Fruit fly (Drosophila melanogaster) whole organism, embryonic: ENCODE data around the gene Adck5.

ENCODE experiments used
- Antp ChIP-seq: fragments of 200-800 bp; sonication (Bioruptor generic); optimal IDR thresholded peaks from 3 replicates; lab custom pipeline; 2016; ENCODE audit warnings: missing biosample characterization, missing genetic modification characterization
- Atf6 ChIP-seq: fragments of 200-800 bp; sonication (Bioruptor generic); IDR thresholded peaks from 2 replicates; pipeline ENCODE4 v1.3.6; 2022; ENCODE audit warnings: missing biosample characterization, missing genetic modification characterization
- Blimp-1 ChIP-seq: fragments of 200-800 bp; sonication (Bioruptor generic); optimal IDR thresholded peaks from 3 replicates; lab custom pipeline; 2018; ENCODE audit warnings: missing biosample characterization, missing genetic modification characterization, mild to moderate bottlenecking, moderate library complexity, missing genetic modification reagents
- CG11504 ChIP-seq: fragments of 200-800 bp; sonication (Bioruptor generic); optimal IDR thresholded peaks from 3 replicates; lab custom pipeline; 2019; ENCODE audit warnings: missing biosample characterization, mild to moderate bottlenecking, missing genetic modification characterization, moderate library complexity
- CG12391 ChIP-seq: fragments of 200-800 bp; sonication (Bioruptor generic); optimal IDR thresholded peaks from 3 replicates; lab custom pipeline; 2018; ENCODE audit warnings: missing biosample characterization, mild to moderate bottlenecking, missing genetic modification characterization, moderate library complexity
- CG14710 ChIP-seq: fragments of 200-800 bp; sonication (Bioruptor generic); optimal IDR thresholded peaks from 3 replicates; lab custom pipeline; 2019; ENCODE audit warnings: missing biosample characterization, mild to moderate bottlenecking, missing genetic modification characterization, moderate library complexity
- CG14965 ChIP-seq: fragments of 200-800 bp; sonication (Bioruptor generic); optimal IDR thresholded peaks from 2 replicates; lab custom pipeline; 2016; ENCODE audit warnings: missing biosample characterization, missing genetic modification characterization, borderline replicate concordance
- CG15269 ChIP-seq: fragments of 200-800 bp; sonication (Bioruptor generic); optimal IDR thresholded peaks from 2 replicates; lab custom pipeline; 2018; ENCODE audit warnings: missing biosample characterization, mild to moderate bottlenecking, missing genetic modification characterization, moderate library complexity
- CG17361 ChIP-seq: fragments of 200-800 bp; sonication (Bioruptor generic); IDR thresholded peaks from 3 replicates; pipeline ENCODE4 v1.3.6; 2022; ENCODE audit warnings: missing biosample characterization, missing genetic modification characterization
- CG17568 ChIP-seq: fragments of 200-800 bp; sonication (Bioruptor generic); optimal IDR thresholded peaks from 2 replicates; lab custom pipeline; 2018; ENCODE audit warnings: missing biosample characterization, mild to moderate bottlenecking, missing genetic modification characterization, moderate library complexity
- CG1832 ChIP-seq: fragments of 200-800 bp; sonication (Bioruptor generic); optimal IDR thresholded peaks from 2 replicates; lab custom pipeline; 2017; ENCODE audit warnings: missing biosample characterization, mild to moderate bottlenecking, missing genetic modification characterization, inconsistent platforms
- CG30403 ChIP-seq: fragments of 200-800 bp; sonication (Bioruptor generic); optimal IDR thresholded peaks from 3 replicates; lab custom pipeline; 2016; ENCODE audit warnings: missing biosample characterization, missing genetic modification characterization
- CG3838 ChIP-seq: fragments of 200-800 bp; sonication (Bioruptor generic); optimal IDR thresholded peaks from 3 replicates; lab custom pipeline; 2016; ENCODE audit warnings: missing biosample characterization, missing genetic modification characterization
- CG4360 ChIP-seq: fragments of 200-800 bp; sonication (Bioruptor generic); IDR thresholded peaks from 2 replicates; pipeline ENCODE4 v1.3.6; 2022; ENCODE audit warnings: missing biosample characterization, missing genetic modification characterization
- CG4820 ChIP-seq: fragments of 200-800 bp; sonication (Bioruptor generic); optimal IDR thresholded peaks from 3 replicates; lab custom pipeline; 2016; ENCODE audit warnings: missing biosample characterization, missing genetic modification characterization
- CG4854 ChIP-seq: fragments of 200-800 bp; sonication (Bioruptor generic); optimal IDR thresholded peaks from 2 replicates; lab custom pipeline; 2016; ENCODE audit warnings: missing biosample characterization, missing genetic modification characterization, inconsistent platforms
- CG6689 ChIP-seq: fragments of 200-800 bp; sonication (Bioruptor generic); IDR thresholded peaks from 2 replicates; pipeline ENCODE4 v1.3.6; 2022; ENCODE audit warnings: missing biosample characterization, missing genetic modification characterization
- CG9609 ChIP-seq: fragments of 200-800 bp; sonication (Bioruptor generic); optimal IDR thresholded peaks from 3 replicates; lab custom pipeline; 2016; ENCODE audit warnings: missing biosample characterization, missing genetic modification characterization
- Camta ChIP-seq: fragments of 200-800 bp; sonication (Bioruptor generic); optimal IDR thresholded peaks from 2 replicates; lab custom pipeline; 2016; ENCODE audit warnings: missing biosample characterization, missing genetic modification characterization
- CoRest ChIP-seq: fragments of 200-800 bp; sonication (Bioruptor generic); optimal IDR thresholded peaks from 3 replicates; lab custom pipeline; 2018; ENCODE audit warnings: missing biosample characterization, mild to moderate bottlenecking, missing genetic modification characterization, moderate library complexity
- D19B ChIP-seq: fragments of 200-800 bp; sonication (Bioruptor generic); optimal IDR thresholded peaks from 2 replicates; lab custom pipeline; 2017; ENCODE audit warnings: missing biosample characterization, mild to moderate bottlenecking, missing genetic modification characterization
- Lpt ChIP-seq: fragments of >200 bp; optimal IDR thresholded peaks from 2 replicates; lab custom pipeline; 2018; ENCODE audit warnings: missing biosample characterization, missing genetic modification characterization
- Myb ChIP-seq: fragments of 200-800 bp; sonication (Bioruptor generic); optimal IDR thresholded peaks from 2 replicates; lab custom pipeline; 2016; ENCODE audit warnings: missing biosample characterization, missing genetic modification characterization
- NfI ChIP-seq: fragments of 200-800 bp; sonication (Bioruptor generic); optimal IDR thresholded peaks from 3 replicates; lab custom pipeline; 2018; ENCODE audit warnings: missing biosample characterization, mild to moderate bottlenecking, missing genetic modification characterization, moderate library complexity
- Oaz ChIP-seq: fragments of 200-800 bp; sonication (Bioruptor generic); IDR thresholded peaks from 2 replicates; pipeline ENCODE4 v1.3.6; 2022; ENCODE audit warnings: missing biosample characterization, missing genetic modification characterization
- Sin3A ChIP-seq: fragments of >200 bp; optimal IDR thresholded peaks from 2 replicates; lab custom pipeline; 2018
- Usf ChIP-seq: fragments of 200-800 bp; sonication (Bioruptor generic); optimal IDR thresholded peaks from 2 replicates; lab custom pipeline; 2017; ENCODE audit warnings: missing genotype, missing biosample characterization, missing genetic modification characterization
- Vsx1 ChIP-seq: fragments of 200-800 bp; sonication (Bioruptor generic); optimal IDR thresholded peaks from 2 replicates; lab custom pipeline; 2017; ENCODE audit warnings: missing biosample characterization, mild to moderate bottlenecking, missing genetic modification characterization, missing genetic modification reagents
- Xrp1 ChIP-seq: fragments of 200-800 bp; sonication (Bioruptor generic); IDR thresholded peaks from 2 replicates; pipeline ENCODE4 v1.3.6; 2022; ENCODE audit warnings: missing biosample characterization, missing genetic modification characterization
- ato ChIP-seq: fragments of 200-800 bp; sonication (Bioruptor generic); IDR thresholded peaks from 2 replicates; pipeline ENCODE4 v1.3.6; 2022; ENCODE audit warnings: missing biosample characterization, missing genetic modification characterization; ENCODE audit not compliant: partially characterized antibody
- az2 ChIP-seq: fragments of 200-800 bp; sonication (Bioruptor generic); optimal IDR thresholded peaks from 3 replicates; lab custom pipeline; 2016; ENCODE audit warnings: missing biosample characterization, missing genetic modification characterization
- bab2 ChIP-seq: fragments of 200-800 bp; sonication (Bioruptor generic); optimal IDR thresholded peaks from 2 replicates; lab custom pipeline; 2016; ENCODE audit warnings: missing biosample characterization, missing genetic modification characterization
- cad ChIP-seq: fragments of >200 bp; optimal IDR thresholded peaks from 2 replicates; lab custom pipeline; 2017; ENCODE audit warnings: missing biosample characterization, missing genetic modification characterization
- cg ChIP-seq: fragments of 200-800 bp; sonication (Bioruptor generic); optimal IDR thresholded peaks from 3 replicates; lab custom pipeline; 2019; ENCODE audit warnings: missing biosample characterization, mild to moderate bottlenecking, missing genetic modification characterization, moderate library complexity
- chinmo ChIP-seq: fragments of 200-800 bp; sonication (Bioruptor generic); IDR thresholded peaks from 4 replicates; pipeline ENCODE4 v1.3.6; 2022; ENCODE audit warnings: missing biosample characterization, missing genetic modification characterization; ENCODE audit not compliant: partially characterized antibody
- ci ChIP-seq: fragments of 200-800 bp; sonication (Bioruptor generic); IDR thresholded peaks from 3 replicates; pipeline ENCODE4 v1.3.6; 2022; ENCODE audit warnings: missing biosample characterization, missing genetic modification characterization
- da ChIP-seq: fragments of 200-800 bp; sonication (Bioruptor generic); optimal IDR thresholded peaks from 2 replicates; lab custom pipeline; 2016; ENCODE audit warnings: missing biosample characterization, missing genetic modification characterization
- disco-r ChIP-seq: fragments of 200-800 bp; sonication (Bioruptor generic); optimal IDR thresholded peaks from 2 replicates; lab custom pipeline; 2016; ENCODE audit warnings: missing biosample characterization, missing genetic modification characterization
- dmrt11E ChIP-seq: fragments of 200-800 bp; sonication (Bioruptor generic); optimal IDR thresholded peaks from 3 replicates; lab custom pipeline; 2018; ENCODE audit warnings: missing biosample characterization, mild to moderate bottlenecking, missing genetic modification characterization, moderate library complexity
- dmrt99B ChIP-seq: fragments of 200-800 bp; sonication (Bioruptor generic); optimal IDR thresholded peaks from 2 replicates; lab custom pipeline; 2018; ENCODE audit warnings: missing biosample characterization, mild to moderate bottlenecking, missing genetic modification characterization, moderate library complexity
- dpn ChIP-seq, 2 experiments: fragments of 200-800 bp; sonication (Bioruptor generic); optimal IDR thresholded peaks; 3 replicates each; lab custom pipeline; 2016; ENCODE audit warnings: missing biosample characterization in 2 of 2, missing genetic modification characterization in 2 of 2
- gcm2 ChIP-seq: fragments of 200-800 bp; sonication (Bioruptor generic); optimal IDR thresholded peaks from 2 replicates; lab custom pipeline; 2016; ENCODE audit warnings: missing biosample characterization, missing genetic modification characterization
- klu ChIP-seq: fragments of 200-800 bp; sonication (Bioruptor generic); IDR thresholded peaks from 2 replicates; pipeline ENCODE4 v1.3.6; 2022; ENCODE audit warnings: missing biosample characterization, missing genetic modification characterization
- lab ChIP-seq: fragments of 200-800 bp; sonication (Bioruptor generic); optimal IDR thresholded peaks from 3 replicates; lab custom pipeline; 2017; ENCODE audit warnings: missing biosample characterization, missing genetic modification characterization, mild to moderate bottlenecking, moderate library complexity, missing genetic modification reagents
- nmo ChIP-seq: fragments of 200-800 bp; sonication (Bioruptor generic); optimal IDR thresholded peaks from 2 replicates; lab custom pipeline; 2018; ENCODE audit warnings: missing biosample characterization, mild to moderate bottlenecking, missing genetic modification characterization, moderate library complexity
- odd ChIP-seq: fragments of 200-800 bp; sonication (Bioruptor generic); optimal IDR thresholded peaks from 2 replicates; lab custom pipeline; 2017; ENCODE audit warnings: missing biosample characterization, mild to moderate bottlenecking, missing genetic modification characterization
- org-1 ChIP-seq: fragments of 200-800 bp; sonication (Bioruptor generic); optimal IDR thresholded peaks from 2 replicates; lab custom pipeline; 2017; ENCODE audit warnings: missing biosample characterization, missing genetic modification characterization
- salm ChIP-seq: fragments of 200-800 bp; sonication (Bioruptor generic); optimal IDR thresholded peaks from 2 replicates; lab custom pipeline; 2018; ENCODE audit warnings: missing biosample characterization, mild to moderate bottlenecking, missing genetic modification characterization
- tio ChIP-seq: fragments of 200-800 bp; sonication (Bioruptor generic); optimal IDR thresholded peaks from 2 replicates; lab custom pipeline; 2017; ENCODE audit warnings: missing biosample characterization, missing genetic modification characterization, inconsistent platforms
- vvl ChIP-seq: fragments of 200-800 bp; sonication (Bioruptor generic); IDR thresholded peaks from 2 replicates; pipeline ENCODE4 v1.3.6; 2022; ENCODE audit warnings: missing biosample characterization, missing genetic modification characterization

Adck5 gene

dm6 chr3L:11196860-11197259, 27.2 kb downstream of the Adck5 start (continued):
- no peak for TF ChIP-seq ato (GFP tag; lab: Robert Waterston, UW)
- peak; percentile 29 for TF ChIP-seq CG1832 (GFP tag; lab: Kevin White, UChicago)
- TF ChIP-seq Xrp1 (GFP tag; lab: Robert Waterston, UW), result no peak
- no peak for TF ChIP-seq da (GFP tag; lab: Kevin White, UChicago)
- TF ChIP-seq CG17361 (GFP tag; lab: Robert Waterston, UW), result no peak
- TF ChIP-seq CG17568, result no peak
- no peak for TF ChIP-seq Sin3A (lab: Kevin White, UChicago)
- no peak for TF ChIP-seq disco-r (GFP tag; lab: Kevin White, UChicago)
- TF ChIP-seq cad (GFP tag; lab: Kevin White, UChicago), result no peak
- no peak for TF ChIP-seq Lpt (GFP tag; lab: Kevin White, UChicago)
- TF ChIP-seq dpn (GFP tag; optimal IDR thresholded peaks at IDR 0.05; lab: Kevin White, UChicago), result no peak
- no peak for TF ChIP-seq Atf6
- TF ChIP-seq CG14710 (tag; lab: Kevin White, UChicago), result no peak
- no peak for TF ChIP-seq dmrt99B (tag; lab: Kevin White, UChicago)
- no peak for TF ChIP-seq Oaz
- TF ChIP-seq chinmo (GFP tag; lab: Robert Waterston, UW), result no peak
- TF ChIP-seq CG4360 (GFP tag; lab: Robert Waterston, UW), result peak; percentile 4; the same call in 1 of the 2 replicates
- no peak for TF ChIP-seq az2
- TF ChIP-seq CG6689 (GFP tag; lab: Robert Waterston, UW), result no peak
- peak; percentile 38 for TF ChIP-seq cg (GFP tag; lab: Kevin White, UChicago)
- no peak for TF ChIP-seq NfI
- TF ChIP-seq gcm2 (GFP tag; lab: Kevin White, UChicago), result no peak

dm6 chr3L:11197291-11198021, 27.8 kb downstream of the Adck5 start, which contains the start of gene GlcAT-P:
Gene GlcAT-P (minus strand): TSS chr3L:11197536.
- TF ChIP-seq CG11504 (tag; lab: Kevin White, UChicago), result peak; percentile 82
- peak; percentile 75 for TF ChIP-seq lab
- TF ChIP-seq CG3838, result no peak
- TF ChIP-seq Antp (GFP tag; lab: Kevin White, UChicago), result no peak
- no peak for TF ChIP-seq CG14965 (GFP tag; lab: Kevin White, UChicago)
- peak; percentile 37 for TF ChIP-seq org-1 (GFP tag; lab: Kevin White, UChicago)
- peak; percentile 89 for TF ChIP-seq CG12391 (tag; lab: Kevin White, UChicago)
- TF ChIP-seq Usf, result no peak
- peak; percentile 48; the same call in 1 of the 3 replicates for TF ChIP-seq ci (GFP tag; lab: Robert Waterston, UW)
- no peak for TF ChIP-seq Vsx1 (GFP tag; lab: Kevin White, UChicago)
- TF ChIP-seq Blimp-1, result peak; percentile 78
- TF ChIP-seq Myb (GFP tag; lab: Kevin White, UChicago), result no peak
- TF ChIP-seq CG9609 (GFP tag; lab: Kevin White, UChicago), result no peak
- peak; percentile 20 for TF ChIP-seq CG4820 (GFP tag; lab: Kevin White, UChicago)
- no peak for TF ChIP-seq tio (GFP tag; lab: Kevin White, UChicago)
- peak; percentile 55 for TF ChIP-seq odd
- TF ChIP-seq CG4854, result no peak
- peak; percentile 11 for TF ChIP-seq Camta
- TF ChIP-seq CoRest (tag; lab: Kevin White, UChicago), result peak; percentile 84
- TF ChIP-seq dmrt11E, result peak; percentile 79
- no peak for TF ChIP-seq bab2 (GFP tag; lab: Kevin White, UChicago)
- TF ChIP-seq nmo (GFP tag; lab: Kevin White, UChicago), result peak; percentile 82
- peak; percentile 85 for TF ChIP-seq vvl (GFP tag; lab: Robert Waterston, UW)
- TF ChIP-seq salm (tag; lab: Kevin White, UChicago), result peak; percentile 36
- peak; percentile 61; the same call in 1 of the 2 replicates for TF ChIP-seq klu (GFP tag; lab: Robert Waterston, UW)
- peak; percentile 85 for TF ChIP-seq CG15269 (tag; lab: Kevin White, UChicago)
- TF ChIP-seq CG30403, result peak; percentile 73
- TF ChIP-seq D19B (GFP tag; lab: Kevin White, UChicago), result no peak
